Fruit fly (Drosophila melanogaster) whole organism, prepupa: ENCODE results near the gene CG10510.

Source experiments
- CG10631 ChIP-seq: fragments of 200-800 bp; sonication (Bioruptor generic); optimal IDR thresholded peaks from 2 replicates; lab custom pipeline; 2016; ENCODE audit warnings: missing biosample characterization, missing genetic modification characterization
- CG10669 ChIP-seq: fragments of 200-800 bp; sonication (Bioruptor generic); optimal IDR thresholded peaks from 3 replicates; lab custom pipeline; 2018; ENCODE audit warnings: missing biosample characterization, mild to moderate bottlenecking, missing genetic modification characterization, moderate library complexity
- CG11762 ChIP-seq: fragments of 200-800 bp; sonication (Bioruptor generic); optimal IDR thresholded peaks from 3 replicates; lab custom pipeline; 2016; ENCODE audit warnings: missing biosample characterization, missing genetic modification characterization; ENCODE audit not compliant: insufficient read depth
- CG11902 ChIP-seq: fragments of 200-800 bp; sonication (Bioruptor generic); optimal IDR thresholded peaks from 3 replicates; lab custom pipeline; 2016; ENCODE audit warnings: missing biosample characterization, missing genetic modification characterization
- CG15336 ChIP-seq: fragments of 200-800 bp; sonication (Bioruptor generic); IDR thresholded peaks from 2 replicates; pipeline ENCODE4 v1.3.6; 2022; ENCODE audit warnings: missing biosample characterization, missing genetic modification characterization
- CG3032 ChIP-seq: fragments of 200-800 bp; optimal IDR thresholded peaks from 2 replicates; lab custom pipeline; 2019; ENCODE audit warnings: missing biosample characterization, mild to moderate bottlenecking, missing genetic modification characterization, moderate library complexity
- CG31627 ChIP-seq: fragments of 200-800 bp; sonication (Bioruptor generic); optimal IDR thresholded peaks from 3 replicates; lab custom pipeline; 2016; ENCODE audit warnings: missing biosample characterization, missing genetic modification characterization
- CG32006 ChIP-seq: fragments of 200-800 bp; sonication (Bioruptor generic); optimal IDR thresholded peaks from 3 replicates; lab custom pipeline; 2017; ENCODE audit warnings: missing biosample characterization, mild to moderate bottlenecking, missing genetic modification characterization
- CG34406 ChIP-seq: fragments of 200-800 bp; sonication (Bioruptor generic); optimal IDR thresholded peaks from 3 replicates; lab custom pipeline; 2016; ENCODE audit warnings: missing biosample characterization, missing genetic modification characterization
- CG3919 ChIP-seq: fragments of 200-800 bp; sonication (Bioruptor generic); optimal IDR thresholded peaks from 3 replicates; lab custom pipeline; 2016; ENCODE audit warnings: missing biosample characterization, missing genetic modification characterization
- CG6163 ChIP-seq: fragments of 200-800 bp; sonication (Bioruptor generic); IDR thresholded peaks from 3 replicates; pipeline ENCODE4 v1.3.6; 2022; ENCODE audit warnings: missing biosample characterization, missing genetic modification characterization
- CG6276 ChIP-seq: fragments of 200-800 bp; sonication (Bioruptor generic); optimal IDR thresholded peaks from 2 replicates; lab custom pipeline; 2017; ENCODE audit warnings: missing biosample characterization, mild to moderate bottlenecking, missing genetic modification characterization
- CG6792 ChIP-seq: fragments of 200-800 bp; sonication (Bioruptor generic); optimal IDR thresholded peaks from 3 replicates; lab custom pipeline; 2016; ENCODE audit warnings: missing biosample characterization, missing genetic modification characterization
- CG6808 ChIP-seq: fragments of 200-800 bp; sonication (Bioruptor generic); optimal IDR thresholded peaks from 3 replicates; lab custom pipeline; 2017; ENCODE audit warnings: missing biosample characterization, missing genetic modification characterization, mild to moderate bottlenecking, moderate library complexity, missing genetic modification reagents
- CG6854 ChIP-seq: fragments of 200-800 bp; sonication (Bioruptor generic); optimal IDR thresholded peaks from 2 replicates; lab custom pipeline; 2017; ENCODE audit warnings: missing biosample characterization, mild to moderate bottlenecking, missing genetic modification characterization
- CG7368 ChIP-seq: fragments of 200-800 bp; sonication (Bioruptor generic); optimal IDR thresholded peaks from 3 replicates; lab custom pipeline; 2016; ENCODE audit warnings: missing biosample characterization, missing genetic modification characterization
- CG8119 ChIP-seq: fragments of 200-800 bp; sonication (Bioruptor generic); IDR thresholded peaks from 3 replicates; pipeline ENCODE4 v1.3.6; 2022; ENCODE audit warnings: missing biosample characterization, missing genetic modification characterization
- CG8632 ChIP-seq: fragments of 200-800 bp; sonication (Bioruptor generic); optimal IDR thresholded peaks from 3 replicates; lab custom pipeline; 2016; ENCODE audit warnings: missing biosample characterization, missing genetic modification characterization
- CG9139 ChIP-seq: fragments of 200-800 bp; sonication (Bioruptor generic); optimal IDR thresholded peaks from 3 replicates; lab custom pipeline; 2017; ENCODE audit warnings: missing biosample characterization, mild to moderate bottlenecking, missing genetic modification characterization
- Eip75B ChIP-seq: fragments of 200-800 bp; sonication (Bioruptor generic); optimal IDR thresholded peaks from 3 replicates; lab custom pipeline; 2016; ENCODE audit warnings: missing biosample characterization, missing genetic modification characterization
- Eip78C ChIP-seq: fragments of 200-800 bp; sonication (Bioruptor generic); peaks from one replicate; lab custom pipeline; 2016; ENCODE audit warnings: missing biosample characterization, missing genetic modification characterization
- Ets21C ChIP-seq: fragments of 200-800 bp; sonication (Bioruptor generic); optimal IDR thresholded peaks from 3 replicates; lab custom pipeline; 2016; ENCODE audit warnings: missing biosample characterization, missing genetic modification characterization
- Ets96B ChIP-seq: fragments of 200-800 bp; optimal IDR thresholded peaks from 2 replicates; lab custom pipeline; 2019; ENCODE audit warnings: missing biosample characterization, mild to moderate bottlenecking, missing genetic modification characterization, moderate library complexity
- Gug ChIP-seq: fragments of 200-800 bp; sonication (Bioruptor generic); IDR thresholded peaks from 2 replicates; pipeline ENCODE4 v1.3.6; 2022; ENCODE audit warnings: missing biosample characterization, missing genetic modification characterization
- Hr38 ChIP-seq: sonication (Bioruptor generic); optimal IDR thresholded peaks from 2 replicates; lab custom pipeline; 2016; ENCODE audit warnings: missing biosample characterization, missing genetic modification characterization
- Hr39 ChIP-seq: fragments of 200-800 bp; sonication (Bioruptor generic); optimal IDR thresholded peaks from 2 replicates; lab custom pipeline; 2016; ENCODE audit warnings: missing biosample characterization, missing genetic modification characterization
- Lpt ChIP-seq: fragments of 200-800 bp; sonication (Bioruptor generic); optimal IDR thresholded peaks from 3 replicates; lab custom pipeline; 2016; ENCODE audit warnings: missing biosample characterization, missing genetic modification characterization
- Met ChIP-seq: fragments of 200-800 bp; sonication (Bioruptor generic); optimal IDR thresholded peaks from 3 replicates; lab custom pipeline; 2016; ENCODE audit warnings: missing biosample characterization, missing genetic modification characterization
- OdsH ChIP-seq: fragments of 200-800 bp; sonication (Bioruptor generic); optimal IDR thresholded peaks from 3 replicates; lab custom pipeline; 2016; ENCODE audit warnings: missing biosample characterization, missing genetic modification characterization
- Smox ChIP-seq: fragments of 200-800 bp; sonication (Bioruptor generic); optimal IDR thresholded peaks from 3 replicates; lab custom pipeline; 2016; ENCODE audit warnings: missing biosample characterization, missing genetic modification characterization
- Sox102F ChIP-seq: fragments of 200-800 bp; sonication (Bioruptor generic); optimal IDR thresholded peaks from 2 replicates; lab custom pipeline; 2016; ENCODE audit warnings: missing biosample characterization, mild to moderate bottlenecking, missing genetic modification characterization
- Sox15 ChIP-seq: fragments of 200-800 bp; sonication (Bioruptor generic); optimal IDR thresholded peaks from 3 replicates; lab custom pipeline; 2016; ENCODE audit warnings: missing biosample characterization, missing genetic modification characterization
- dac ChIP-seq: fragments of 200-800 bp; sonication (Bioruptor generic); optimal IDR thresholded peaks from 2 replicates; lab custom pipeline; 2017; ENCODE audit warnings: missing biosample characterization, mild to moderate bottlenecking, missing genetic modification characterization
- eg ChIP-seq: fragments of 200-800 bp; sonication (Bioruptor generic); IDR thresholded peaks from 3 replicates; pipeline ENCODE4 v1.3.6; 2022; ENCODE audit warnings: missing biosample characterization, missing genetic modification characterization
- esn ChIP-seq: fragments of 200-800 bp; sonication (Bioruptor generic); optimal IDR thresholded peaks from 2 replicates; lab custom pipeline; 2016; ENCODE audit warnings: missing biosample characterization, mild to moderate bottlenecking, missing genetic modification characterization, moderate library complexity
- fd59A ChIP-seq: fragments of 200-800 bp; sonication (Bioruptor generic); optimal IDR thresholded peaks from 2 replicates; lab custom pipeline; 2017; ENCODE audit warnings: missing biosample characterization, mild to moderate bottlenecking, missing genetic modification characterization, missing genetic modification reagents
- fd85E ChIP-seq: fragments of 200-800 bp; sonication (Bioruptor generic); optimal IDR thresholded peaks from 3 replicates; lab custom pipeline; 2016; ENCODE audit warnings: missing biosample characterization, missing genetic modification characterization
- fkh ChIP-seq: fragments of 200-800 bp; sonication (Bioruptor generic); optimal IDR thresholded peaks from 3 replicates; lab custom pipeline; 2017; ENCODE audit warnings: missing biosample characterization, mild to moderate bottlenecking, missing genetic modification characterization, moderate library complexity
- pdm3 ChIP-seq: fragments of 200-800 bp; sonication (Bioruptor generic); optimal IDR thresholded peaks from 3 replicates; lab custom pipeline; 2016; ENCODE audit warnings: missing biosample characterization, missing genetic modification characterization
- salr ChIP-seq, 2 experiments: fragments of 200-800 bp; sonication (Bioruptor generic); optimal IDR thresholded peaks; 3 replicates each; lab custom pipeline; 2016 to 2018; ENCODE audit warnings: missing biosample characterization in 2 of 2, missing genetic modification characterization in 2 of 2, mild to moderate bottlenecking in 1 of 2
- spab ChIP-seq: fragments of 200-800 bp; sonication (Bioruptor generic); optimal IDR thresholded peaks from 2 replicates; lab custom pipeline; 2017; ENCODE audit warnings: missing biosample characterization, mild to moderate bottlenecking, missing genetic modification characterization, missing genetic modification reagents
- ss ChIP-seq, 2 experiments: fragments of 200-800 bp; sonication (Bioruptor generic); optimal IDR thresholded peaks; 2 replicates in 1 of 2; 3 replicates in 1 of 2; lab custom pipeline; 2017 to 2018; ENCODE audit warnings: mild to moderate bottlenecking in 2 of 2, missing biosample characterization in 2 of 2, missing genetic modification characterization in 2 of 2, moderate library complexity in 1 of 2
- svp ChIP-seq: fragments of 200-800 bp; sonication (Bioruptor generic); peaks from one replicate; lab custom pipeline; 2016; ENCODE audit warnings: missing biosample characterization, missing genetic modification characterization
- topi ChIP-seq: fragments of 200-800 bp; sonication (Bioruptor generic); optimal IDR thresholded peaks from 3 replicates; lab custom pipeline; 2016; ENCODE audit warnings: missing biosample characterization, missing genetic modification characterization

Gene CG10510

dm6 chr3L:21251381-21251780 is 41.5 kb upstream of the CG10510 start (continued):
- TF ChIP-seq CG11902 (GFP tag; lab: Kevin White, UChicago): peak; percentile 34
- TF ChIP-seq CG34406 (GFP tag; lab: Kevin White, UChicago): peak; percentile 50
- TF ChIP-seq CG9139 (GFP tag; lab: Kevin White, UChicago): peak; percentile 41
- no peak for TF ChIP-seq fkh
- TF ChIP-seq Sox15 (GFP tag; lab: Kevin White, UChicago): peak; percentile 43
- TF ChIP-seq esn: peak; percentile 56
- peak; percentile 72 for TF ChIP-seq CG3919 (GFP tag; lab: Kevin White, UChicago)
- TF ChIP-seq CG6808 (GFP tag; lab: Kevin White, UChicago): peak; percentile 71

DNA sequence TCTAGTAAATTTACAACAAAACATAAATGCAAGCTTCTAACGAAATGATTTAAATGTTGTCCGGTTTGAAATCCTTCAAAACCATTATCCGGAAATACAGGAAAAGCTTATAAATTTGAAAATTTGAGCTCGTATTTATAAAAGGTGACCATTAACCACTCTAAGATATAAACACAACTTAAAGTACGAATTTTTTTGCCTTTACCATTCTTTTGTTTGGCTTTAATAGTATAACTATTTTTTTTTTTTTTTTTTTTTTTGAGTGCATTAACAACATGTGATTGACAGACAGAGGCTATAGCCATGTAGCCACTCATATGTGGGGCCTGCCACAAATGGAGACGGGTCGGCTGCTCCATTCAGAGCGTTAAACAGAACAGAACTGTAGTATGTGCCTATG is 33.5 kb upstream of the CG10510 start:
- TF ChIP-seq CG32006 (GFP tag; lab: Kevin White, UChicago): peak; percentile 45
- TF ChIP-seq OdsH (GFP tag; lab: Kevin White, UChicago): peak; percentile 7
- TF ChIP-seq svp (GFP tag; lab: Kevin White, UChicago): peak; percentile 59
- no peak for TF ChIP-seq dac (GFP tag; lab: Kevin White, UChicago)
- TF ChIP-seq CG11762 (GFP tag; lab: Kevin White, UChicago): peak; percentile 11
- TF ChIP-seq spab (GFP tag; lab: Kevin White, UChicago): peak; percentile 22
- peak; percentile 33 for TF ChIP-seq Eip75B (GFP tag; lab: Kevin White, UChicago)
- peak; percentile 63 for TF ChIP-seq Ets96B (tag; lab: Kevin White, UChicago)
- TF ChIP-seq CG8119: peak; percentile 23; the same call in 1 of the 3 replicates
- peak; percentile 55 for TF ChIP-seq CG3032
- no peak for TF ChIP-seq CG7368 (GFP tag; lab: Kevin White, UChicago)
- no peak for TF ChIP-seq CG31627 (GFP tag; lab: Kevin White, UChicago)
- TF ChIP-seq CG6276: peak; percentile 2
- TF ChIP-seq Sox102F (GFP tag; lab: Kevin White, UChicago): no peak
- TF ChIP-seq Eip78C (GFP tag; lab: Kevin White, UChicago): peak; percentile 73
- TF ChIP-seq Gug (GFP tag; lab: Robert Waterston, UW): no peak
- 0 out of 2 replicates have a peak, but pooled peaks have one; percentile 27 for TF ChIP-seq CG15336 (GFP tag; lab: Robert Waterston, UW)
- peak; percentile 16 for TF ChIP-seq CG10631

- TF ChIP-seq topi (GFP tag; lab: Kevin White, UChicago) (no peak), Ets21C (GFP tag; lab: Kevin White, UChicago) (no peak), CG6854 (GFP tag; lab: Kevin White, UChicago) (no peak), CG9139 (GFP tag; lab: Kevin White, UChicago) (no peak), eg (GFP tag; lab: Robert Waterston, UW) (no peak), Eip78C (GFP tag; lab: Kevin White, UChicago) (no peak), CG8119 (no peak), ss (GFP tag; optimal IDR thresholded peaks at IDR 0.05; lab: Kevin White, UChicago) (no peak), CG31627 (GFP tag; lab: Kevin White, UChicago) (no peak), CG7368 (GFP tag; lab: Kevin White, UChicago) (no peak), Sox15 (GFP tag; lab: Kevin White, UChicago) (no peak)
Measured at dm6 chr3L:21242958-21243357, 33.1 kb upstream of the CG10510 start.

dm6 chr3L:21241447-21241983 is 31.6 kb upstream of the CG10510 start:
- TF ChIP-seq Eip78C (GFP tag; lab: Kevin White, UChicago) (peak; percentile 64), CG7368 (GFP tag; lab: Kevin White, UChicago) (no peak), Lpt (GFP tag; lab: Kevin White, UChicago) (no peak), Hr39 (no peak), Hr38 (GFP tag; lab: Kevin White, UChicago) (no peak), Smox (GFP tag; lab: Kevin White, UChicago) (no peak), Ets96B (tag; lab: Kevin White, UChicago) (no peak), CG8119 (no peak), pdm3 (GFP tag; lab: Kevin White, UChicago) (no peak), salr (GFP tag; optimal IDR thresholded peaks at IDR 0.05; lab: Kevin White, UChicago) (no peak), CG10669 (GFP tag; lab: Kevin White, UChicago) (no peak), CG6792 (GFP tag; lab: Kevin White, UChicago) (no peak), fd85E (GFP tag; lab: Kevin White, UChicago) (no peak), Gug (GFP tag; lab: Robert Waterston, UW) (no peak), dac (GFP tag; lab: Kevin White, UChicago) (no peak), CG11762 (GFP tag; lab: Kevin White, UChicago) (no peak), CG6276 (no peak), CG8632 (no peak), CG9139 (GFP tag; lab: Kevin White, UChicago) (no peak), Met (GFP tag; lab: Kevin White, UChicago) (no peak), Ets21C (GFP tag; lab: Kevin White, UChicago) (no peak), OdsH (GFP tag; lab: Kevin White, UChicago) (no peak), fd59A (GFP tag; lab: Kevin White, UChicago) (no peak), CG6163 (GFP tag; lab: Robert Waterston, UW) (0 out of 3 replicates have a peak, but pooled peaks have one; percentile 10), svp (GFP tag; lab: Kevin White, UChicago) (peak; percentile 66)
